Worm (Caenorhabditis elegans): ENCODE results near the gene ttr-42.

DNA sequence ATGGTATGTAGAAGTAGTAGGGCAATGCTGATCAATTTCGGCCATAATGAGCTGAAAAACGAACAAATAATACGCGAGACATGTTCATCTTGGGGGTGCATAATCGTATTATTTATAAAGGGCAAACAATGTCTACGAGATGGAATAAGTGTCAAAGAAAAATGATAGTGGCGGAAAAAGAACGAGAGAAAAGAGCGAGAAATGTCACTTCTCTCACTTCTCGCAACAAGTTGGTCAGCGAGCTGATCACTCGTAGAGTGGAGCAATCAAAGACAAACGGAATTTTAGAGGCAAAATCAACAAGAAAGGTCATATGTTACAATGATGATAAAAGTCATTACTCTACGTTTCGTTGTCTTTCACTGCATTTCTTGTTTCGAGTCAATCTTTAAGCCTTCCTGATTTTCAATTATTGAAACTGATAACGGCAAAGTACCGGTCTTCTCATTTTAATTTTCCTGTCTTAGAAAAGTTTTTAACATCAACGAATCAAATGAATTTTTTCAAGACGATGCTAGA lies 36.5 kb upstream of the ttr-42 start, which contains the start of gene F52H2.3:
- TF ChIP-seq lin-39 (tag; optimal IDR thresholded peaks at IDR 0.05) = no peak
- no peak for TF ChIP-seq dmd-4 (tag; optimal IDR thresholded peaks at IDR 0.05)
- TF ChIP-seq egl-27 (tag; optimal IDR thresholded peaks at IDR 0.05) = no peak
- TF ChIP-seq mab-5 (tag; optimal IDR thresholded peaks at IDR 0.05) = no peak

All from whole organism, L2 larva.